Worm (Caenorhabditis elegans): ENCODE results near the gene F56D6.14.

DNA sequence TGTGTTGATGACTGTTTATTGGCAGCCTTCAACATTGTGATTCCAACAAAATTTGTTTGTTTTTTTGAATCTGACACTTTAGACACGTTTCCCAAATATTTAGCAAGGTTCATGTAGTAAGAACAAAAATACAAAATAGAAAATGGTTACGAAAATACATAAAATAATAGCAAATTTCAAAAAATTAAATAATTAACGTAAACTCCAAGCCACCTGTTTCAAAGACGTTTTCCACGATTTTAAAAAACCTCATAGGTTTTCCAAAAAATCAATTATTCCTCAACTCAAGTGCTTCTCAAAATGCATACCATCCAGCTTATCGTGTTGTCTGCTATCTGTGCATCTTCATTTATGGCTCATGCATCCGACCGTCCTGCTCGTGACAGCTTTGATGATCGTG lies at the start of gene F56D6.14:
- TF ChIP-seq fos-1 (tag; optimal IDR thresholded peaks at IDR 0.05), result no peak
- TF ChIP-seq ZK546.5 (tag; optimal IDR thresholded peaks at IDR 0.05), result no peak
- no peak for TF ChIP-seq ceh-82 (tag; optimal IDR thresholded peaks at IDR 0.05)
- TF ChIP-seq ama-1 (optimal IDR thresholded peaks at IDR 0.05), result no peak
- no peak for TF ChIP-seq snpc-4 (tag; optimal IDR thresholded peaks at IDR 0.05)
- no peak for TF ChIP-seq ztf-4 (tag; optimal IDR thresholded peaks at IDR 0.05)
- no peak for TF ChIP-seq egl-5 (tag; optimal IDR thresholded peaks at IDR 0.05)
- no peak for TF ChIP-seq unc-39 (tag; optimal IDR thresholded peaks at IDR 0.05)
- TF ChIP-seq egl-27 (tag; optimal IDR thresholded peaks at IDR 0.05), result no peak
- TF ChIP-seq nhr-25 (tag; optimal IDR thresholded peaks at IDR 0.05), result no peak
- no peak for TF ChIP-seq ztf-11 (tag; optimal IDR thresholded peaks at IDR 0.05)
- no peak for TF ChIP-seq aly-2 (tag; optimal IDR thresholded peaks at IDR 0.05)
